Fruit fly (Drosophila melanogaster): ENCODE data around the gene CG5676.

Gene CG5676

DNA sequence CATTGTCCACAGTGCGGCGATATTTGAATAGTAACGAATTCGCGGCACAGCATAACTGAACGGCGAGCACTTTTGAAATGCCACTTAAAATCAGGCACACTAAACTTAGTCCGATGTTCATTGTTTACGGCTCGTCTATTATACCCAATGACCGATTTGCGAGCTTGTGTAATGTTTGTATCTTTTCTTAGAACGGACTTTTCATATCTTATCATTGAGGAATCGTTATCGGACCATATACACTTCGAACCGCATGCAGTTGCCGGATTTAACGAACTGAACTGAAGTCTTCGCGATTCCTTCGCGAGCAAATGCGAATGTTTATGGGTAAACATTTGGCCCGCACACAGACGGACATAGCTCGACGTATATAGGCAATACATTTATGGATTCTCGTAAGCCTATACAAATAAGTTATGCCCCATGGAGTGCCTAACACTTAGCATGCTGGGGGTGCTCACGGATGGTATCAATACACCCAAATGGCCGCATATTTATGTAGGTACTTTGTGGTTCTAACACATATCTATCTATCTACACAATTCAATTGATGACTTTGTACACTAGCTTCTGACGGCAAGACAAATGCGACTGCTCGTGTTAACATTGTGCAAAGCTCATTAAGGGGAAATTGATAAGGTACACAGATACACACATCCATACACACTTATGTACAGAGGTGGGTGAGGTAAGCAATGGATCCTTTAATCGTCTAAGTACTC lies 17.8 kb downstream of the CG5676 start, which contains the start of gene mthl15 (continued):
- no peak for TF ChIP-seq Bteb2 (GFP tag; optimal IDR thresholded peaks at IDR 0.05)
- no peak for TF ChIP-seq CTCF (GFP tag; optimal IDR thresholded peaks at IDR 0.05)
- peak; percentile 95 for TF ChIP-seq exex (tag; optimal IDR thresholded peaks at IDR 0.05)
- TF ChIP-seq CG10543 (GFP tag; optimal IDR thresholded peaks at IDR 0.05), result no peak
- TF ChIP-seq sug (tag; optimal IDR thresholded peaks at IDR 0.05), result peak; percentile 94
- no peak for TF ChIP-seq CG8765 (GFP tag; IDR thresholded peaks at IDR 0.05)
- TF ChIP-seq CG10462 (GFP tag; optimal IDR thresholded peaks at IDR 0.05), result no peak
- TF ChIP-seq bbx (GFP tag; IDR thresholded peaks at IDR 0.05; ENCODE audit: partially characterized antibody), result no peak
- TF ChIP-seq CG11695 (GFP tag; IDR thresholded peaks at IDR 0.05), result peak; percentile 28; the same call in 1 of the 3 replicates
- TF ChIP-seq lab (GFP tag; optimal IDR thresholded peaks at IDR 0.05), result no peak
- no peak for TF ChIP-seq Sin3A (optimal IDR thresholded peaks at IDR 0.05)
- TF ChIP-seq tup (GFP tag; optimal IDR thresholded peaks at IDR 0.05), result no peak
- no peak for TF ChIP-seq H2.0 (GFP tag; IDR thresholded peaks at IDR 0.05)
- TF ChIP-seq emc (GFP tag; optimal IDR thresholded peaks at IDR 0.05), result no peak
- TF ChIP-seq Myb (GFP tag; optimal IDR thresholded peaks at IDR 0.05), result no peak
- TF ChIP-seq CG15601 (tag; optimal IDR thresholded peaks at IDR 0.05), result no peak
- no peak for TF ChIP-seq CG17568 (GFP tag; optimal IDR thresholded peaks at IDR 0.05)
- no peak for TF ChIP-seq cas (GFP tag; IDR thresholded peaks at IDR 0.05)
- TF ChIP-seq lmd (GFP tag; IDR thresholded peaks at IDR 0.05), result no peak
- TF ChIP-seq CG30431 (GFP tag; optimal IDR thresholded peaks at IDR 0.05), result no peak
- no peak for TF ChIP-seq CG10274 (GFP tag; optimal IDR thresholded peaks at IDR 0.05)
- TF ChIP-seq CG13296 (GFP tag; optimal IDR thresholded peaks at IDR 0.05), result no peak
- TF ChIP-seq tll (GFP tag; optimal IDR thresholded peaks at IDR 0.05), result peak in 1 of 2 experiments; percentile 26
- no peak for TF ChIP-seq D19B (GFP tag; optimal IDR thresholded peaks at IDR 0.05)
- TF ChIP-seq Bdp1 (GFP tag; optimal IDR thresholded peaks at IDR 0.05), result no peak
- no peak for TF ChIP-seq CG12236 (GFP tag; optimal IDR thresholded peaks at IDR 0.05)
- TF ChIP-seq row (GFP tag; IDR thresholded peaks at IDR 0.05), result 0 out of 3 replicates have a peak, but pooled peaks have one; percentile 11
- no peak for TF ChIP-seq sim (GFP tag; IDR thresholded peaks at IDR 0.05)
- TF ChIP-seq E2f2 (GFP tag; IDR thresholded peaks at IDR 0.05), result peak; percentile 21; the same call in 1 of the 2 replicates
- no peak for TF ChIP-seq aop (GFP tag; IDR thresholded peaks at IDR 0.05)
- TF ChIP-seq bcd (GFP tag; optimal IDR thresholded peaks at IDR 0.05), result no peak
- TF ChIP-seq Fer1 (GFP tag; optimal IDR thresholded peaks at IDR 0.05), result peak; percentile 19
- no peak for TF ChIP-seq ERR (GFP tag; optimal IDR thresholded peaks at IDR 0.05)
- TF ChIP-seq wek (GFP tag; optimal IDR thresholded peaks at IDR 0.05), result peak; percentile 48
- TF ChIP-seq Ptx1 (GFP tag; IDR thresholded peaks at IDR 0.05), result no peak
- TF ChIP-seq CG31441 (GFP tag; IDR thresholded peaks at IDR 0.05), result no peak
- peak; percentile 72 for TF ChIP-seq Deaf1 (tag; optimal IDR thresholded peaks at IDR 0.05)
- no peak for TF ChIP-seq CG1233 (GFP tag; optimal IDR thresholded peaks at IDR 0.05)
- no peak for TF ChIP-seq croc (GFP tag; conservative IDR thresholded peaks at IDR 0.05)
- no peak for TF ChIP-seq CG2116 (GFP tag; optimal IDR thresholded peaks at IDR 0.05)
- no peak for TF ChIP-seq dm (GFP tag; optimal IDR thresholded peaks at IDR 0.05)
- no peak for TF ChIP-seq ci (GFP tag; IDR thresholded peaks at IDR 0.05)
- peak; percentile 41; the same call in 1 of the 2 replicates for TF ChIP-seq Atf6 (GFP tag; IDR thresholded peaks at IDR 0.05)
- no peak for TF ChIP-seq ab (GFP tag; optimal IDR thresholded peaks at IDR 0.05)
- TF ChIP-seq CG18262 (tag; optimal IDR thresholded peaks at IDR 0.05), result no peak
- TF ChIP-seq bab2 (GFP tag; optimal IDR thresholded peaks at IDR 0.05), result no peak
- TF ChIP-seq Doc2 (GFP tag; IDR thresholded peaks at IDR 0.05), result no peak
- TF ChIP-seq CG4424 (GFP tag; optimal IDR thresholded peaks at IDR 0.05), result no peak
- TF ChIP-seq CG9609 (GFP tag; optimal IDR thresholded peaks at IDR 0.05), result no peak
- peak; percentile 28 for TF ChIP-seq grn (GFP tag; optimal IDR thresholded peaks at IDR 0.05)
- no peak for TF ChIP-seq CG5245 (GFP tag; optimal IDR thresholded peaks at IDR 0.05)
- no peak for TF ChIP-seq zf30C (GFP tag; optimal IDR thresholded peaks at IDR 0.05)

Data from whole organism, embryonic.